Fruit fly (Drosophila melanogaster): ENCODE measurements around the gene CG10340.

Gene CG10340

DNA sequence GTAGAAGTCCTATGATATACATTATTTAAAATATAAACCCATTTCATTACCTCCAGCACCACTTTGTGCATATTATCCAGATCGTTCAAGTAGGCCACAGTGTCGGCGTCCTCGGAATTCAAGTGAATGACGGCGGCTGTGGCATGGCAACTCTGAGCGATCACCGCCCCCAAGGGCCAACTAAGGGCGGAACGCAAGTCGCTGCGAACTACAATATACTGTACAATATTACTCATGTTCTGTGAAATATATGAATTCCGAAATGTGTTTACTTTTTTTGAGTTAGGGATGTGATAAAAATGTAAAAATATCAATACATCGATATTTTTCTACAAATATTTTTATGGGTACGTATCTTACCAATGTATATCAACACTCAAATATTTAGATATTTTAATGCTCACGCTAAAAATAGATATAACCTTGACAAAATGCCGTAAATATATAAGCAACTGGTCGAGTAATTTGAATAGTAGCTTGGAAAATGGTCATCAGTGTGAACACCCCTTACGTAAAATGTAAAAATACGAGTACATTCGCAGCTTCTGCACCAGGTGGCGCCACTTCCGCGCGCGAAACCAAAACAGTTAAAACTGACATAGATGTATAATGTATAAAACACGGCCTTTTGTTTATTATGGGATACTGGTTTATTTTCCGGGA, 40.6 kb downstream of the CG10340 start, which contains the start of gene CG14903 (continued):
- TF ChIP-seq zfh2 (GFP tag; optimal IDR thresholded peaks at IDR 0.05): peak; percentile 21
- TF ChIP-seq Sox100B (GFP tag; optimal IDR thresholded peaks at IDR 0.05): no peak
- no peak for TF ChIP-seq Hmx (GFP tag; optimal IDR thresholded peaks at IDR 0.05)
- TF ChIP-seq Scr (GFP tag; IDR thresholded peaks at IDR 0.05; ENCODE audit: partially characterized antibody): peak; percentile 78
- no peak for TF ChIP-seq CG17328 (GFP tag; IDR thresholded peaks at IDR 0.05)
- no peak for TF ChIP-seq CG43689 (GFP tag; IDR thresholded peaks at IDR 0.05)
- no peak for TF ChIP-seq CG16863 (GFP tag; optimal IDR thresholded peaks at IDR 0.05)
- no peak for TF ChIP-seq CG6765 (GFP tag; optimal IDR thresholded peaks at IDR 0.05)
- TF ChIP-seq p53 (GFP tag; optimal IDR thresholded peaks at IDR 0.05): no peak
- TF ChIP-seq ci (GFP tag; IDR thresholded peaks at IDR 0.05): no peak
- TF ChIP-seq repo (GFP tag; optimal IDR thresholded peaks at IDR 0.05): no peak
- TF ChIP-seq CG11696 (GFP tag; IDR thresholded peaks at IDR 0.05): no peak
- peak; percentile 60 for TF ChIP-seq sna (GFP tag; IDR thresholded peaks at IDR 0.05; ENCODE audit: partially characterized antibody)
- TF ChIP-seq CG2712 (tag; optimal IDR thresholded peaks at IDR 0.05): peak; percentile 45
- TF ChIP-seq CG17802 (tag; optimal IDR thresholded peaks at IDR 0.05): peak; percentile 100
- peak; percentile 20; the same call in 1 of the 2 replicates for TF ChIP-seq CG2129 (GFP tag; IDR thresholded peaks at IDR 0.05; ENCODE audit: partially characterized antibody)
- peak; percentile 51 for TF ChIP-seq bbx (GFP tag; IDR thresholded peaks at IDR 0.05; ENCODE audit: partially characterized antibody)
- no peak for TF ChIP-seq C15 (GFP tag; IDR thresholded peaks at IDR 0.05)
- TF ChIP-seq gsb (GFP tag; IDR thresholded peaks at IDR 0.05): no peak
- no peak for TF ChIP-seq ham (GFP tag; IDR thresholded peaks at IDR 0.05)
- TF ChIP-seq Stat92E (GFP tag; optimal IDR thresholded peaks at IDR 0.05): no peak
- no peak for TF ChIP-seq Asciz (GFP tag; optimal IDR thresholded peaks at IDR 0.05)
- TF ChIP-seq Neu2 (GFP tag; optimal IDR thresholded peaks at IDR 0.05; ENCODE audit: borderline replicate concordance): no peak
- TF ChIP-seq Dp (GFP tag; optimal IDR thresholded peaks at IDR 0.05): peak; percentile 72
- no peak for TF ChIP-seq CG7372 (GFP tag; IDR thresholded peaks at IDR 0.05)
- TF ChIP-seq Atf6 (GFP tag; IDR thresholded peaks at IDR 0.05): no peak
- no peak for TF ChIP-seq kni (GFP tag; optimal IDR thresholded peaks at IDR 0.05)
- TF ChIP-seq CG2889 (GFP tag; IDR thresholded peaks at IDR 0.05): no peak
- TF ChIP-seq CG10321 (GFP tag; IDR thresholded peaks at IDR 0.05): no peak
- no peak for TF ChIP-seq CG17568 (GFP tag; optimal IDR thresholded peaks at IDR 0.05)
- TF ChIP-seq CG10565 (GFP tag; optimal IDR thresholded peaks at IDR 0.05): no peak
- TF ChIP-seq Ets65A (GFP tag): peak; percentile 81
- TF ChIP-seq fd96Cb (tag; optimal IDR thresholded peaks at IDR 0.05): no peak
- peak; percentile 11 for TF ChIP-seq Antp (GFP tag; optimal IDR thresholded peaks at IDR 0.05)
- peak; percentile 39 for TF ChIP-seq Ets97D (GFP tag; optimal IDR thresholded peaks at IDR 0.05)
- no peak for TF ChIP-seq nau (GFP tag; optimal IDR thresholded peaks at IDR 0.05)
- TF ChIP-seq GATAe (GFP tag; conservative IDR thresholded peaks at IDR 0.05): no peak
- TF ChIP-seq CG14965 (GFP tag; optimal IDR thresholded peaks at IDR 0.05; ENCODE audit: borderline replicate concordance): no peak
- TF ChIP-seq CG32772 (GFP tag; IDR thresholded peaks at IDR 0.05): no peak
- no peak for TF ChIP-seq gcm2 (GFP tag; optimal IDR thresholded peaks at IDR 0.05)
- peak; percentile 47 for TF ChIP-seq Jarid2 (GFP tag; optimal IDR thresholded peaks at IDR 0.05)
- no peak for TF ChIP-seq CkIIα-i1 (GFP tag; IDR thresholded peaks at IDR 0.05)
- TF ChIP-seq Taf1 (GFP tag; IDR thresholded peaks at IDR 0.05): no peak
- TF ChIP-seq CG11504 (tag; optimal IDR thresholded peaks at IDR 0.05): peak; percentile 59
- peak; percentile 51 for TF ChIP-seq Myb (GFP tag; optimal IDR thresholded peaks at IDR 0.05)
- TF ChIP-seq NC2β (GFP tag; optimal IDR thresholded peaks at IDR 0.05): peak; percentile 0
- no peak for TF ChIP-seq sc (optimal IDR thresholded peaks at IDR 0.05)
- no peak for TF ChIP-seq sc (GFP tag; optimal IDR thresholded peaks at IDR 0.05)
- TF ChIP-seq CG3065 (GFP tag; optimal IDR thresholded peaks at IDR 0.05): no peak
- TF ChIP-seq Sox102F (GFP tag; optimal IDR thresholded peaks at IDR 0.05): peak; percentile 3
- no peak for TF ChIP-seq pum (GFP tag; optimal IDR thresholded peaks at IDR 0.05)

All from whole organism, embryonic.